Worm (Caenorhabditis elegans) whole organism, late embryonic: Measurements from ENCODE around the gene T19D12.4.

Experiments
- C08G9.2 ChIP-seq: sonication (generic microtip); optimal IDR thresholded peaks from 2 replicates; lab custom pipeline; 2016; ENCODE audit warnings: mild to moderate bottlenecking, missing genetic modification characterization, moderate library complexity, missing compliant biosample characterization
- K02D7.2 ChIP-seq: sonication (generic microtip); optimal IDR thresholded peaks from 2 replicates; lab custom pipeline; 2017; ENCODE audit warnings: mild to moderate bottlenecking, missing genetic modification characterization, missing compliant biosample characterization
- ama-1 ChIP-seq: fragments of 150-350 bp; optimal IDR thresholded peaks from 2 replicates; lab custom pipeline; 2014
- ceh-48 ChIP-seq: sonication (generic microtip); optimal IDR thresholded peaks from 2 replicates; lab custom pipeline; 2016; ENCODE audit warnings: missing genetic modification characterization, inconsistent platforms, missing compliant biosample characterization
- che-1 ChIP-seq: sonication (generic microtip); optimal IDR thresholded peaks from 2 replicates; lab custom pipeline; 2016; ENCODE audit warnings: mild to moderate bottlenecking, missing genetic modification characterization, missing compliant biosample characterization
- nhr-11 ChIP-seq: fragments of 150-350 bp; optimal IDR thresholded peaks from 2 replicates; lab custom pipeline; 2014; ENCODE audit warnings: missing biosample characterization, missing genetic modification characterization
- pha-4 ChIP-seq: fragments of 150-350 bp; optimal IDR thresholded peaks from 2 replicates; lab custom pipeline; 2018; ENCODE audit warnings: missing biosample characterization, missing genetic modification reagents, missing genetic modification characterization
- pqm-1 ChIP-seq: sonication (generic microtip); optimal IDR thresholded peaks from 2 replicates; lab custom pipeline; 2016; ENCODE audit warnings: missing genetic modification characterization, missing compliant biosample characterization
- rnt-1 ChIP-seq: sonication (generic microtip); optimal IDR thresholded peaks from 2 replicates; lab custom pipeline; 2016; ENCODE audit warnings: missing genetic modification characterization, missing compliant biosample characterization
- sox-4 ChIP-seq: sonication (generic microtip); optimal IDR thresholded peaks from 2 replicates; lab custom pipeline; 2017; ENCODE audit warnings: mild to moderate bottlenecking, missing genetic modification characterization, inconsistent platforms, missing compliant biosample characterization
- ztf-16 ChIP-seq: sonication (generic microtip); optimal IDR thresholded peaks from 2 replicates; lab custom pipeline; 2017; ENCODE audit warnings: missing genetic modification characterization, missing compliant biosample characterization

DNA sequence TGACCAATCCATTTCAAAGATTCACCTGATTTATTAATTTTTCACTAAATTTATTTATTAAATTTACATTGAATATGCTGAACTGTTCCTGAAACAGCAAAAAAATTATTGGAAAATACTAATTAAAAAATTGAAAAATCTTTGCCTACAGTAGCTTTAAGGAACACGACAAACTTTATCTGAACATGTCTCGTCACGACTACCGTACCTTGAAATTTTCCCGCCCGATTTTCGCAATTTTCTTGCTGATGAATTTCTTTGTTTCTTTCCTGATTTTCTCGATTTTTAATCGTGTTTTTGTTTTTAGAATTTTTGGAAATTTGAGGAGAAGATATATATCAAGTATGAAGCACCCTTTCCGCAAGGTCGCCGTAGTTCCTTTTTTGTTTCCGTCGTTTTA lies 52.0 kb downstream of the T19D12.4 start:
- no peak for TF ChIP-seq C08G9.2
- no peak for TF ChIP-seq pqm-1 (tag; lab: Kevin White, UChicago)
- TF ChIP-seq K02D7.2 (tag; lab: Kevin White, UChicago), result no peak
- no peak for TF ChIP-seq nhr-11 (tag; lab: Kevin White, UChicago)
- TF ChIP-seq ama-1 (lab: Kevin White, UChicago), result no peak
- TF ChIP-seq sox-4 (tag; lab: Kevin White, UChicago), result no peak
- TF ChIP-seq rnt-1, result no peak
- TF ChIP-seq che-1 (tag; lab: Kevin White, UChicago), result no peak
- no peak for TF ChIP-seq ztf-16 (tag; lab: Kevin White, UChicago)
- TF ChIP-seq ceh-48 (tag; lab: Kevin White, UChicago), result no peak
- TF ChIP-seq pha-4, result no peak
